Fruit fly (Drosophila melanogaster): ENCODE results near the gene CG8526.

- TF ChIP-seq kay (GFP tag; ENCODE audit: borderline replicate concordance) (no peak), toe (GFP tag; optimal IDR thresholded peaks at IDR 0.05) (no peak), CG7045 (GFP tag; optimal IDR thresholded peaks at IDR 0.05) (no peak), CG33017 (tag; optimal IDR thresholded peaks at IDR 0.05) (no peak), CG14711 (tag; optimal IDR thresholded peaks at IDR 0.05) (no peak), ovo (GFP tag; optimal IDR thresholded peaks at IDR 0.05) (no peak), Crg-1 (GFP tag; optimal IDR thresholded peaks at IDR 0.05) (no peak), CG7101 (tag; optimal IDR thresholded peaks at IDR 0.05) (no peak)
Observed at dm6 chr3R:9754487-9754886, 46.6 kb upstream of the CG8526 start, which contains the start of gene Tti1.
